Worm (Caenorhabditis elegans) whole organism, late embryonic: ENCODE results near the gene F45D3.1.

Experiments
- Y22D7AL.16 ChIP-seq: sonication (generic microtip); optimal IDR thresholded peaks from 2 replicates; lab custom pipeline; 2016; ENCODE audit warnings: missing genetic modification characterization, missing compliant biosample characterization
- ceh-31 ChIP-seq: sonication (generic microtip); optimal IDR thresholded peaks from 2 replicates; lab custom pipeline; 2016; ENCODE audit warnings: missing genetic modification characterization, missing compliant biosample characterization
- nhr-232 ChIP-seq: sonication (generic microtip); optimal IDR thresholded peaks from 2 replicates; lab custom pipeline; 2016; ENCODE audit warnings: missing genetic modification characterization, missing compliant biosample characterization

F45D3.1 gene

DNA sequence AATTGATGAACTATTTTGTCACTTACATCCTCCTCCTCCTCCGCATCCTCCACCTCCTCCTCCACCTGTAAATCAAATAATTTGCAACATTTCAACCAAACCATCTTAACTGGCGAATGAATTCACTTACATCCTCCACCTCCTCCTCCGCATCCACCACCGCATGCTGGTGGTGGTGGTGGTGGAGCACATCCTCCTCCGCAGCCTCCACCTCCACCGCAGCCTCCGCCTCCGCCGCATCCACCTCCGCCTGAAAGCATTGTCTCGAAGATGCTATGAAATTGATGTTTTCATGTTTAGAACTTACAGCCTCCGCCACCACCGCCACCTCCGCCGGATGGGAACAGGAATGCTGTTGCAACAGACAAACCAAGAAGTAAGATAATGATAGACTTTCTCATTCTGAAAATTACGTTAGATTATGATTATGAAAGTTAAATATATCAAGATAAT is 49.7 kb downstream of the F45D3.1 start, which contains the start of gene grl-23:
TSS of gene grl-23 (minus strand) at position 403 of the 453 bp plus-strand sequence.
- TF ChIP-seq Y22D7AL.16 (tag; lab: Kevin White, UChicago) (no peak), nhr-232 (no peak), ceh-31 (no peak)
